Fruit fly (Drosophila melanogaster) whole organism, wandering third instar larva: ENCODE data around the gene kar.

ENCODE experiments used
- CG9705 ChIP-seq: fragments of 200-800 bp; sonication (Bioruptor generic); optimal IDR thresholded peaks from 2 replicates; lab custom pipeline; 2018; ENCODE audit warnings: missing biosample characterization, mild to moderate bottlenecking, missing genetic modification characterization
- CrebA ChIP-seq: fragments of 200-800 bp; sonication (Bioruptor generic); optimal IDR thresholded peaks from 2 replicates; lab custom pipeline; 2016; ENCODE audit warnings: missing biosample characterization, mild to moderate bottlenecking, missing genetic modification characterization, borderline replicate concordance
- Dfd ChIP-seq: fragments of >200 bp; optimal IDR thresholded peaks from 2 replicates; lab custom pipeline; 2017; ENCODE audit warnings: missing biosample characterization, missing genetic modification characterization
- Dif ChIP-seq: fragments of 200-275, 200-300 bp; sonication (Bioruptor generic); optimal IDR thresholded peaks from 2 replicates; lab custom pipeline; 2018; ENCODE audit warnings: missing biosample characterization, missing genetic modification characterization; ENCODE audit not compliant: partially characterized antibody
- Hr78 ChIP-seq: fragments of >200 bp; optimal IDR thresholded peaks from 2 replicates; lab custom pipeline; 2017; ENCODE audit warnings: missing biosample characterization, missing genetic modification characterization
- Myc ChIP-seq: fragments of >200 bp; optimal IDR thresholded peaks from 2 replicates; lab custom pipeline; 2017
- dsf ChIP-seq: sonication (Bioruptor generic); optimal IDR thresholded peaks from 2 replicates; lab custom pipeline; 2016; ENCODE audit warnings: missing biosample characterization, missing genetic modification characterization, borderline replicate concordance
- foxo ChIP-seq, 2 experiments: fragments of 200-800 bp; sonication (Bioruptor generic); optimal IDR thresholded peaks; 2 replicates in 1 of 2; 3 replicates in 1 of 2; lab custom pipeline; 2016 to 2017; ENCODE audit warnings: missing biosample characterization in 2 of 2, missing genetic modification characterization in 2 of 2
- lola ChIP-seq: fragments of >200 bp; optimal IDR thresholded peaks from 2 replicates; lab custom pipeline; 2017; ENCODE audit warnings: missing biosample characterization, missing genetic modification characterization
- psq ChIP-seq: fragments of 200-800 bp; sonication (Bioruptor generic); optimal IDR thresholded peaks from 3 replicates; lab custom pipeline; 2017; ENCODE audit warnings: missing biosample characterization, mild to moderate bottlenecking, missing genetic modification characterization, moderate library complexity
- woc ChIP-seq: sonication (Bioruptor generic); optimal IDR thresholded peaks from 2 replicates; lab custom pipeline; 2016; ENCODE audit warnings: missing biosample characterization, mild to moderate bottlenecking, missing genetic modification characterization

dm6 chr3R:12662531-12662930 lies 26.6 kb downstream of the kar start, which contains the start of gene CG14395:
- TF ChIP-seq foxo (GFP tag; optimal IDR thresholded peaks at IDR 0.05; lab: Kevin White, UChicago) (no peak), psq (no peak), dsf (GFP tag; lab: Kevin White, UChicago) (no peak), CG9705 (no peak), Myc (lab: Kevin White, UChicago) (no peak), Hr78 (GFP tag; lab: Kevin White, UChicago) (no peak), Dfd (GFP tag; lab: Kevin White, UChicago) (no peak), CrebA (GFP tag; lab: Kevin White, UChicago) (no peak), lola (GFP tag; lab: Kevin White, UChicago) (no peak), Dif (GFP tag; lab: Kevin White, UChicago) (no peak), woc (GFP tag; lab: Kevin White, UChicago) (no peak)
